Worm (Caenorhabditis elegans) whole organism, young adult: ENCODE results near the gene thn-1.

ENCODE experiments used
- B0019.2 ChIP-seq: fragments of 200-800 bp; sonication (Bioruptor generic); conservative IDR thresholded peaks from 2 replicates; pipeline ENCODE4 v1.3.6; 2022; ENCODE audit warnings: missing genetic modification reagents, missing genetic modification characterization, missing compliant biosample characterization
- C06A6.2 ChIP-seq: fragments of 200-800 bp; sonication (Bioruptor generic); conservative IDR thresholded peaks from 2 replicates; pipeline ENCODE4 v1.3.6; 2022; ENCODE audit warnings: missing genetic modification characterization, missing compliant biosample characterization
- F10E7.11 ChIP-seq: sonication (generic microtip); optimal IDR thresholded peaks from 2 replicates; lab custom pipeline; 2017; ENCODE audit warnings: mild to moderate bottlenecking, missing genetic modification characterization, moderate library complexity, missing compliant biosample characterization
- F23B12.7 ChIP-seq: sonication (generic microtip); optimal IDR thresholded peaks from 2 replicates; lab custom pipeline; 2017; ENCODE audit warnings: missing genetic modification characterization, mild to moderate bottlenecking, missing compliant biosample characterization, antibody characterized with exemption, moderate library complexity; ENCODE audit not compliant: insufficient read depth
- F49E8.2 ChIP-seq: sonication (generic microtip); optimal IDR thresholded peaks from 3 replicates; lab custom pipeline; 2017; ENCODE audit warnings: missing genetic modification characterization, mild to moderate bottlenecking, missing compliant biosample characterization, antibody characterized with exemption, moderate library complexity; ENCODE audit not compliant: insufficient read depth
- F52B5.7 ChIP-seq: sonication (generic microtip); optimal IDR thresholded peaks from 2 replicates; lab custom pipeline; 2016; ENCODE audit warnings: mild to moderate bottlenecking, missing genetic modification characterization, missing compliant biosample characterization
- F55B11.4 ChIP-seq: sonication (generic microtip); optimal IDR thresholded peaks from 2 replicates; lab custom pipeline; 2016; ENCODE audit warnings: missing compliant biosample characterization, missing genetic modification characterization, borderline replicate concordance; ENCODE audit not compliant: insufficient read depth
- F57A8.1 ChIP-seq: fragments of 200-800 bp; sonication (Bioruptor generic); optimal IDR thresholded peaks from 2 replicates; lab custom pipeline; 2018; ENCODE audit warnings: mild to moderate bottlenecking, missing genetic modification characterization, moderate library complexity, missing compliant biosample characterization
- F57C9.4 ChIP-seq: sonication (generic microtip); optimal IDR thresholded peaks from 2 replicates; lab custom pipeline; 2017; ENCODE audit warnings: mild to moderate bottlenecking, missing genetic modification characterization, missing compliant biosample characterization
- Y95B8A.8 ChIP-seq: fragments of 200-800 bp; sonication (Bioruptor generic); IDR thresholded peaks from 2 replicates; pipeline ENCODE4 v1.3.6; 2022; ENCODE audit warnings: missing genetic modification reagents, missing genetic modification characterization, missing compliant biosample characterization
- ZK185.1 ChIP-seq: sonication (generic microtip); optimal IDR thresholded peaks from 2 replicates; lab custom pipeline; 2016; ENCODE audit warnings: mild to moderate bottlenecking, missing genetic modification characterization, missing compliant biosample characterization; ENCODE audit not compliant: poor library complexity, severe bottlenecking
- ama-1 ChIP-seq, 3 experiments: fragments of 150-350 bp in 1 of 3; sonication (generic microtip) in 2 of 3; optimal IDR thresholded peaks; 2 replicates each; lab custom pipeline; 2014 to 2018; ENCODE audit warnings: missing biosample characterization in 2 of 3, missing genetic modification characterization in 2 of 3, missing genetic modification reagents in 2 of 3
- attf-3 ChIP-seq: fragments of 200-800 bp; sonication (Bioruptor generic); conservative IDR thresholded peaks from 2 replicates; pipeline ENCODE4 v1.3.6; 2022; ENCODE audit warnings: missing genetic modification reagents, missing genetic modification characterization, missing compliant biosample characterization
- bed-1 ChIP-seq: fragments of 200-800 bp; sonication (Bioruptor generic); IDR thresholded peaks from 2 replicates; pipeline ENCODE4 v1.3.6; 2022; ENCODE audit warnings: missing genetic modification reagents, missing genetic modification characterization, missing compliant biosample characterization
- ceh-27 ChIP-seq: fragments of 200-800 bp; sonication (Bioruptor generic); optimal IDR thresholded peaks from 2 replicates; lab custom pipeline; 2018; ENCODE audit warnings: mild to moderate bottlenecking, missing genetic modification characterization, moderate library complexity, missing compliant biosample characterization
- ceh-40 ChIP-seq: fragments of 200-800 bp; sonication (Bioruptor generic); IDR thresholded peaks from 2 replicates; pipeline ENCODE4 v1.3.6; 2022; ENCODE audit warnings: missing genetic modification characterization, missing compliant biosample characterization
- ceh-58 ChIP-seq: fragments of 200-800 bp; sonication (Bioruptor generic); IDR thresholded peaks from 2 replicates; pipeline ENCODE4 v1.3.6; 2022; ENCODE audit warnings: missing genetic modification characterization, missing compliant biosample characterization
- ceh-91 ChIP-seq: fragments of 200-800 bp; sonication (Bioruptor generic); IDR thresholded peaks from 2 replicates; pipeline ENCODE4 v1.3.6; 2022; ENCODE audit warnings: missing genetic modification reagents, missing genetic modification characterization, missing compliant biosample characterization
- die-1 ChIP-seq: sonication (generic microtip); optimal IDR thresholded peaks from 2 replicates; lab custom pipeline; 2016; ENCODE audit warnings: missing genotype, mild to moderate bottlenecking, missing genetic modification characterization, missing compliant biosample characterization
- egl-44 ChIP-seq: fragments of 200-800 bp; sonication (Bioruptor generic); IDR thresholded peaks from 2 replicates; pipeline ENCODE4 v1.3.6; 2022; ENCODE audit warnings: missing genetic modification reagents, missing genetic modification characterization, missing compliant biosample characterization
- gei-17 ChIP-seq: fragments of 200-800 bp; sonication (Bioruptor generic); optimal IDR thresholded peaks from 2 replicates; lab custom pipeline; 2018; ENCODE audit warnings: mild to moderate bottlenecking, missing genetic modification characterization, missing compliant biosample characterization
- hlh-12 ChIP-seq: sonication (generic microtip); optimal IDR thresholded peaks from 2 replicates; lab custom pipeline; 2016; ENCODE audit warnings: missing genetic modification characterization, missing compliant biosample characterization
- hmg-20 ChIP-seq: fragments of 200-800 bp; sonication (Bioruptor generic); IDR thresholded peaks from 2 replicates; pipeline ENCODE4 v1.3.6; 2022; ENCODE audit warnings: missing genetic modification reagents, missing genetic modification characterization, missing compliant biosample characterization
- lag-1 ChIP-seq: fragments of 200-800 bp; sonication (Bioruptor generic); IDR thresholded peaks from 2 replicates; pipeline ENCODE4 v1.3.6; 2022; ENCODE audit warnings: missing genetic modification reagents, missing genetic modification characterization, missing compliant biosample characterization
- let-526 ChIP-seq: fragments of 200-800 bp; sonication (Bioruptor generic); IDR thresholded peaks from 2 replicates; pipeline ENCODE4 v1.3.6; 2022; ENCODE audit warnings: missing genetic modification reagents, missing genetic modification characterization, missing compliant biosample characterization
- let-607 ChIP-seq, 2 experiments: fragments of 200-800 bp in 1 of 2; sonication (Bioruptor generic) in 1 of 2; sonication (generic microtip) in 1 of 2; optimal IDR thresholded peaks; 2 replicates each; lab custom pipeline; 2016 to 2018; ENCODE audit warnings: mild to moderate bottlenecking in 2 of 2, missing compliant biosample characterization in 2 of 2, missing genetic modification characterization in 2 of 2, moderate library complexity in 2 of 2, missing genotype in 1 of 2
- lin-40 ChIP-seq: sonication (generic microtip); optimal IDR thresholded peaks from 2 replicates; lab custom pipeline; 2016; ENCODE audit warnings: missing genetic modification characterization, mild to moderate bottlenecking, missing compliant biosample characterization, missing genotype, missing genetic modification reagents
- lsl-1 ChIP-seq: fragments of 200-800 bp; sonication (Bioruptor generic); optimal IDR thresholded peaks from 2 replicates; lab custom pipeline; 2018; ENCODE audit warnings: mild to moderate bottlenecking, missing genetic modification characterization, moderate library complexity, missing compliant biosample characterization
- madf-10 ChIP-seq: sonication (generic microtip); optimal IDR thresholded peaks from 2 replicates; lab custom pipeline; 2016; ENCODE audit warnings: mild to moderate bottlenecking, missing genetic modification characterization, missing compliant biosample characterization
- madf-6 ChIP-seq: fragments of 200-800 bp; sonication (Bioruptor generic); IDR thresholded peaks from 2 replicates; pipeline ENCODE4 v1.3.6; 2022; ENCODE audit warnings: missing genetic modification reagents, missing genetic modification characterization, missing compliant biosample characterization
- madf-8 ChIP-seq: fragments of 200-800 bp; sonication (Bioruptor generic); conservative IDR thresholded peaks from 2 replicates; pipeline ENCODE4 v1.3.6; 2022; ENCODE audit warnings: missing genetic modification reagents, missing genetic modification characterization, missing compliant biosample characterization
- mcd-1 ChIP-seq: fragments of 200-800 bp; sonication (Bioruptor generic); IDR thresholded peaks from 2 replicates; pipeline ENCODE4 v1.3.6; 2022; ENCODE audit warnings: missing genetic modification reagents, missing genetic modification characterization, missing compliant biosample characterization
- mel-28 ChIP-seq: sonication (generic microtip); optimal IDR thresholded peaks from 2 replicates; lab custom pipeline; 2016; ENCODE audit warnings: borderline replicate concordance, mild to moderate bottlenecking, missing genetic modification characterization, missing compliant biosample characterization
- mxl-1 ChIP-seq: sonication (generic microtip); optimal IDR thresholded peaks from 2 replicates; lab custom pipeline; 2016; ENCODE audit warnings: missing genetic modification characterization, missing compliant biosample characterization
- nfya-1 ChIP-seq: sonication (generic microtip); optimal IDR thresholded peaks from 2 replicates; lab custom pipeline; 2017; ENCODE audit warnings: antibody characterized with exemption, missing compliant biosample characterization, missing genetic modification characterization, borderline replicate concordance; ENCODE audit not compliant: insufficient read depth
- nfya-2 ChIP-seq: fragments of 200-800 bp; sonication (Bioruptor generic); IDR thresholded peaks from 2 replicates; pipeline ENCODE4 v1.3.6; 2022; ENCODE audit warnings: missing genetic modification reagents, missing genetic modification characterization, missing compliant biosample characterization
- nfyb-1 ChIP-seq: fragments of 200-800 bp; sonication (Bioruptor generic); IDR thresholded peaks from 2 replicates; pipeline ENCODE4 v1.3.6; 2022; ENCODE audit warnings: missing genetic modification reagents, missing genetic modification characterization, missing compliant biosample characterization
- nhr-27 ChIP-seq: fragments of 200-800 bp; sonication (Bioruptor generic); optimal IDR thresholded peaks from 2 replicates; lab custom pipeline; 2018; ENCODE audit warnings: mild to moderate bottlenecking, missing genetic modification characterization, moderate library complexity, missing compliant biosample characterization
- rec-8 ChIP-seq, 2 experiments: sonication (generic microtip); optimal IDR thresholded peaks; 2 replicates each; lab custom pipeline; 2016; ENCODE audit warnings: mild to moderate bottlenecking in 2 of 2, missing genetic modification characterization in 2 of 2, missing genetic modification reagents in 2 of 2, missing genotype in 2 of 2, missing biosample characterization in 1 of 2, missing compliant biosample characterization in 1 of 2, moderate library complexity in 1 of 2
- rpc-1 ChIP-seq, 2 experiments: fragments of 150-350 bp in 1 of 2; sonication (generic microtip) in 1 of 2; optimal IDR thresholded peaks; 2 replicates each; lab custom pipeline; 2014 to 2018; ENCODE audit warnings: missing biosample characterization in 1 of 2, missing genetic modification characterization in 1 of 2, missing genetic modification reagents in 1 of 2, missing genotype in 1 of 2
- sea-2 ChIP-seq: fragments of 200-800 bp; sonication (Bioruptor generic); IDR thresholded peaks from 2 replicates; pipeline ENCODE4 v1.3.6; 2022; ENCODE audit warnings: missing genetic modification characterization, missing compliant biosample characterization
- zfh-2 ChIP-seq: fragments of 200-800 bp; sonication (Bioruptor generic); conservative IDR thresholded peaks from 2 replicates; pipeline ENCODE4 v1.3.6; 2022; ENCODE audit warnings: missing genetic modification reagents, missing genetic modification characterization, missing compliant biosample characterization
- ztf-18 ChIP-seq: sonication (generic microtip); optimal IDR thresholded peaks from 2 replicates; lab custom pipeline; 2016; ENCODE audit warnings: missing genotype, mild to moderate bottlenecking, missing genetic modification characterization, missing compliant biosample characterization
- ztf-28 ChIP-seq: fragments of 200-800 bp; sonication (Bioruptor generic); IDR thresholded peaks from 2 replicates; pipeline ENCODE4 v1.3.6; 2022; ENCODE audit warnings: missing genetic modification reagents, missing genetic modification characterization, missing compliant biosample characterization
- ztf-3 ChIP-seq: fragments of 200-800 bp; sonication (Bioruptor generic); optimal IDR thresholded peaks from 2 replicates; lab custom pipeline; 2018; ENCODE audit warnings: mild to moderate bottlenecking, missing genetic modification characterization, missing compliant biosample characterization

Gene thn-1

DNA sequence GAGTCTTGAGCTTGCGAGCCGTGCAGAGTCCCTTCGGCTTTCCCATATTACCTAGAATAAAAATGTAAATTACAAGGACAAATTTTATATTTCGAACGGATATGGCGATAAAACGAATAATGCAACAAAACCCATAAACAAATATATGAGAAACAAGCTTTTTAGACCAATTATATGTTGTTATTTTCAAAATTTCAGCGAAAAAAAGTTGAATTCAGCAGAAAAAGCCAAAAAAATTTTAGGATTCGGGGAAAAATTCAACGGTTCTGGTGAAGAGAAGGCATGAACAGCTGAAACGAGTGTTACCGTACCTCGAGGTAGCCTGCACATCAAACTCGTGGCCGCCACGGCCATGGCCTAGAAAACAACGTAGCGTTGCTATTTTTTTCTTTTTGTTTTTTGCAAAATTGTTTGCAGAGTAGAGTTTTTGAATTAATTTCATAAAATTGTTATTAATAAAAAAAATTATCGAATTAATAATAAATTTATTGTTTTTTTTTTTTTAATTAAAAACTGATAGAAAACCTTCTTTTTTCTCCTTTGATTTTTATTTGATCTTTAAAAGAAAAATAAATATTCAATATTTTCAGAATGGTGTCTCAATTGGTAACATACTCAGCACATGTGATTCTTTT is 11.2 kb downstream of the thn-1 start, which contains the start of the genes rps-23 and dpm-3 (continued):
- TF ChIP-seq ZK185.1 (tag; lab: Kevin White, UChicago) (peak; percentile 91), B0019.2 (GFP tag; lab: Robert Waterston, UW) (peak; percentile 96), rpc-1 (optimal IDR thresholded peaks at IDR 0.05; lab: Kevin White, UChicago) (peak; percentile 15), rpc-1 (tag; optimal IDR thresholded peaks at IDR 0.05; lab: Kevin White, UChicago) (peak; percentile 6), zfh-2 (GFP tag; lab: Robert Waterston, UW) (peak; percentile 58; the same call in 1 of the 2 replicates), mcd-1 (GFP tag; lab: Robert Waterston, UW) (peak; percentile 92), F10E7.11 (no peak), mxl-1 (tag; lab: Kevin White, UChicago) (no peak), nfya-1 (tag; lab: Kevin White, UChicago) (no peak), F57A8.1 (GFP tag; lab: Kevin White, UChicago) (no peak), F23B12.7 (tag; lab: Kevin White, UChicago) (peak; percentile 93), lsl-1 (GFP tag; lab: Kevin White, UChicago) (peak; percentile 98), nfyb-1 (GFP tag; lab: Robert Waterston, UW) (peak; percentile 91), Y95B8A.8 (GFP tag; lab: Robert Waterston, UW) (peak; percentile 94), F49E8.2 (tag; lab: Kevin White, UChicago) (peak; percentile 87), F52B5.7 (tag; lab: Kevin White, UChicago) (peak; percentile 71), hlh-12 (tag; lab: Kevin White, UChicago) (no peak), gei-17 (peak; percentile 34), lin-40 (tag; lab: Kevin White, UChicago) (no peak), ceh-91 (GFP tag; lab: Robert Waterston, UW) (peak; percentile 95), F55B11.4 (tag; lab: Kevin White, UChicago) (no peak), ceh-27 (GFP tag; lab: Kevin White, UChicago) (peak; percentile 97), madf-8 (GFP tag; lab: Robert Waterston, UW) (peak; percentile 86), ceh-58 (GFP tag; lab: Robert Waterston, UW) (no peak), sea-2 (GFP tag; lab: Robert Waterston, UW) (no peak), ztf-3 (no peak), rec-8 (tag; optimal IDR thresholded peaks at IDR 0.05; lab: Kevin White, UChicago) (peak; percentile 68 to 85), madf-6 (peak; percentile 95), madf-10 (peak; percentile 91), ceh-40 (GFP tag; lab: Robert Waterston, UW) (peak; percentile 86), lag-1 (0 out of 2 replicates have a peak, but pooled peaks have one; percentile 32), let-526 (GFP tag; lab: Robert Waterston, UW) (peak; percentile 97), C06A6.2 (GFP tag; lab: Robert Waterston, UW) (peak; percentile 52), mel-28 (tag; lab: Kevin White, UChicago) (peak; percentile 14), egl-44 (GFP tag; lab: Robert Waterston, UW) (peak; percentile 82), F57C9.4 (tag; lab: Kevin White, UChicago) (no peak), ztf-28 (GFP tag; lab: Robert Waterston, UW) (peak; percentile 98), ztf-18 (peak; percentile 63), die-1 (tag; lab: Kevin White, UChicago) (no peak), let-607 (tag; optimal IDR thresholded peaks at IDR 0.05; lab: Kevin White, UChicago) (peak; percentile 55 to 90), hmg-20 (GFP tag; lab: Robert Waterston, UW) (0 out of 2 replicates have a peak, but pooled peaks have one; percentile 59), nhr-27 (tag; lab: Kevin White, UChicago) (no peak), attf-3 (GFP tag; lab: Robert Waterston, UW) (peak; percentile 88), nfya-2 (0 out of 2 replicates have a peak, but pooled peaks have one; percentile 73), bed-1 (GFP tag; lab: Robert Waterston, UW) (0 out of 2 replicates have a peak, but pooled peaks have one; percentile 19), ama-1 (optimal IDR thresholded peaks at IDR 0.05; lab: Kevin White, UChicago) (no peak), ama-1 (GFP tag; optimal IDR thresholded peaks at IDR 0.05; lab: Kevin White, UChicago) (no peak)
